Worm (Caenorhabditis elegans) whole organism, L4 larva: ENCODE results near the gene mif-1.

Source experiments
- F49E8.2 ChIP-seq: sonication (generic microtip); optimal IDR thresholded peaks from 2 replicates; lab custom pipeline; 2016; ENCODE audit warnings: missing compliant biosample characterization, mild to moderate bottlenecking, missing genetic modification characterization, borderline replicate concordance
- T26A8.4 ChIP-seq: fragments of 200-800 bp; sonication (Bioruptor generic); IDR thresholded peaks from 2 replicates; pipeline ENCODE4 v1.3.6; 2022; ENCODE audit warnings: missing genetic modification characterization, missing compliant biosample characterization
- aha-1 ChIP-seq: fragments of 150-350 bp; peaks from one replicate; lab custom pipeline; 2014; ENCODE audit warnings: missing biosample characterization, missing genetic modification characterization
- ceh-28 ChIP-seq: fragments of 150-350 bp; optimal IDR thresholded peaks from 2 replicates; lab custom pipeline; 2014; ENCODE audit warnings: missing biosample characterization, missing genetic modification reagents, missing genetic modification characterization
- cey-2 ChIP-seq: sonication (generic microtip); optimal IDR thresholded peaks from 3 replicates; lab custom pipeline; 2017; ENCODE audit warnings: missing genetic modification characterization, mild to moderate bottlenecking, missing compliant biosample characterization, antibody characterized with exemption, borderline replicate concordance; ENCODE audit not compliant: insufficient read depth
- ctbp-1 ChIP-seq: fragments of 200-800 bp; sonication (Bioruptor generic); IDR thresholded peaks from 2 replicates; pipeline ENCODE4 v1.3.6; 2022; ENCODE audit warnings: missing genetic modification reagents, missing genetic modification characterization, missing compliant biosample characterization
- daf-19 ChIP-seq: fragments of 200-800 bp; sonication (Bioruptor generic); conservative IDR thresholded peaks from 2 replicates; pipeline ENCODE4 v1.3.6; 2022; ENCODE audit warnings: missing genetic modification characterization, missing compliant biosample characterization
- daf-8 ChIP-seq: fragments of 200-800 bp; sonication (Bioruptor generic); IDR thresholded peaks from 2 replicates; pipeline ENCODE4 v1.3.6; 2022; ENCODE audit warnings: missing genetic modification characterization, missing compliant biosample characterization
- dmd-8 ChIP-seq: fragments of 200-800 bp; sonication (Bioruptor generic); IDR thresholded peaks from 2 replicates; pipeline ENCODE4 v1.3.6; 2022; ENCODE audit warnings: missing genetic modification characterization, missing compliant biosample characterization
- duxl-1 ChIP-seq: sonication (generic microtip); optimal IDR thresholded peaks from 2 replicates; lab custom pipeline; 2016; ENCODE audit warnings: mild to moderate bottlenecking, missing genetic modification characterization, moderate library complexity, missing compliant biosample characterization; ENCODE audit not compliant: poor library complexity
- dve-1 ChIP-seq: sonication (generic microtip); optimal IDR thresholded peaks from 2 replicates; lab custom pipeline; 2017; ENCODE audit warnings: antibody characterized with exemption, mild to moderate bottlenecking, missing genetic modification characterization, missing compliant biosample characterization; ENCODE audit not compliant: insufficient read depth
- lir-3 ChIP-seq: sonication (generic microtip); optimal IDR thresholded peaks from 2 replicates; lab custom pipeline; 2016; ENCODE audit warnings: mild to moderate bottlenecking, missing genetic modification characterization, missing compliant biosample characterization
- mdl-1 ChIP-seq, 2 experiments: fragments of 150-350 bp in 1 of 2; sonication (generic microtip) in 1 of 2; optimal IDR thresholded peaks; 2 replicates each; lab custom pipeline; 2014 to 2017; ENCODE audit warnings: missing biosample characterization in 2 of 2, missing genetic modification characterization in 2 of 2
- mxl-3 ChIP-seq: fragments of 200-800 bp; sonication (Bioruptor generic); optimal IDR thresholded peaks from 2 replicates; lab custom pipeline; 2018; ENCODE audit warnings: mild to moderate bottlenecking, missing genetic modification characterization, missing compliant biosample characterization
- nhr-10 ChIP-seq: fragments of 150-350 bp; optimal IDR thresholded peaks from 2 replicates; lab custom pipeline; 2014; ENCODE audit warnings: missing biosample characterization, missing genetic modification characterization
- nhr-102 ChIP-seq: sonication (generic microtip); optimal IDR thresholded peaks from 2 replicates; lab custom pipeline; 2016; ENCODE audit warnings: mild to moderate bottlenecking, missing genetic modification characterization, moderate library complexity, missing compliant biosample characterization
- nhr-11 ChIP-seq: fragments of 150-350 bp; optimal IDR thresholded peaks from 2 replicates; lab custom pipeline; 2014; ENCODE audit warnings: missing biosample characterization, missing genetic modification characterization
- nhr-111 ChIP-seq: fragments of 200-800 bp; sonication (Bioruptor generic); optimal IDR thresholded peaks from 2 replicates; lab custom pipeline; 2018; ENCODE audit warnings: mild to moderate bottlenecking, missing genetic modification characterization, missing compliant biosample characterization
- snpc-1.2 ChIP-seq: fragments of 200-800 bp; sonication (Bioruptor generic); IDR thresholded peaks from 2 replicates; pipeline ENCODE4 v1.3.6; 2022; ENCODE audit warnings: missing genetic modification reagents, missing genetic modification characterization, missing compliant biosample characterization
- tra-1 ChIP-seq: fragments of 200-800 bp; sonication (Bioruptor generic); IDR thresholded peaks from 2 replicates; pipeline ENCODE4 v1.3.6; 2022; ENCODE audit warnings: missing genetic modification reagents, missing genetic modification characterization, missing compliant biosample characterization
- zag-1 ChIP-seq: fragments of 150-350 bp; optimal IDR thresholded peaks from 2 replicates; lab custom pipeline; 2014; ENCODE audit warnings: missing biosample characterization, missing genetic modification characterization
- zip-11 ChIP-seq: fragments of 200-800 bp; sonication (Bioruptor generic); IDR thresholded peaks from 2 replicates; pipeline ENCODE4 v1.3.6; 2022; ENCODE audit warnings: missing genetic modification characterization, missing compliant biosample characterization

The mif-1 gene

ce11 chrIII:11892939-11893338 lies 45.0 kb downstream of the mif-1 start, which contains the start of gene Y56A3A.41 (continued):
- no peak for TF ChIP-seq nhr-102 (tag; lab: Kevin White, UChicago)

ce11 chrIII:11895504-11895903 lies 47.6 kb downstream of the mif-1 start:
- TF ChIP-seq ceh-28 (tag; lab: Kevin White, UChicago) (peak; percentile 3), nhr-111 (no peak), zag-1 (tag; lab: Kevin White, UChicago) (no peak), mdl-1 (tag; optimal IDR thresholded peaks at IDR 0.05; lab: Kevin White, UChicago) (no peak), daf-8 (GFP tag; lab: Robert Waterston, UW) (no peak), nhr-10 (tag; lab: Kevin White, UChicago) (no peak), dve-1 (tag; lab: Kevin White, UChicago) (no peak)

- no peak for TF ChIP-seq ctbp-1
- no peak for TF ChIP-seq aha-1 (tag; lab: Kevin White, UChicago)
- no peak for TF ChIP-seq ceh-28 (tag; lab: Kevin White, UChicago)
- no peak for TF ChIP-seq mxl-3 (GFP tag; lab: Kevin White, UChicago)
Measured at ce11 chrIII:11896652-11897051, 48.7 kb downstream of the mif-1 start.

ce11 chrIII:11898169-11898568 lies 50.2 kb downstream of the mif-1 start, which contains the start of gene tsen-2:
TSS of gene tsen-2 (minus strand) at chrIII:11898269.
- TF ChIP-seq snpc-1.2 (GFP tag; lab: Robert Waterston, UW), result no peak
- no peak for TF ChIP-seq T26A8.4 (GFP tag; lab: Robert Waterston, UW)
- no peak for TF ChIP-seq duxl-1
- TF ChIP-seq F49E8.2 (tag; lab: Kevin White, UChicago), result no peak
- no peak for TF ChIP-seq zip-11 (GFP tag; lab: Robert Waterston, UW)
- TF ChIP-seq nhr-11 (tag; lab: Kevin White, UChicago), result no peak
- no peak for TF ChIP-seq dmd-8 (GFP tag; lab: Robert Waterston, UW)
- no peak for TF ChIP-seq cey-2
- no peak for TF ChIP-seq tra-1 (GFP tag; lab: Robert Waterston, UW)
- no peak for TF ChIP-seq daf-19 (GFP tag; lab: Robert Waterston, UW)
- no peak for TF ChIP-seq lir-3 (tag; lab: Kevin White, UChicago)
